Worm (Caenorhabditis elegans) whole organism, L4/young adult: Measurements from ENCODE around the gene F07D3.3.
"Not testable (repeated sequence)": the region's sequence is repeated elsewhere in the genome, so short reads cannot be mapped to it uniquely, and the experiment has no call there.

Source experiments
- W03F9.2 ChIP-seq: fragments of 150-350 bp; optimal IDR thresholded peaks from 2 replicates; lab custom pipeline; 2014; ENCODE audit warnings: missing biosample characterization, missing genetic modification characterization
- dao-5 ChIP-seq: sonication (generic microtip); optimal IDR thresholded peaks from 2 replicates; lab custom pipeline; 2016; ENCODE audit warnings: missing genotype, missing genetic modification characterization, moderate library complexity, missing compliant biosample characterization
- him-1 ChIP-seq: sonication (generic microtip); optimal IDR thresholded peaks from 2 replicates; lab custom pipeline; 2016; ENCODE audit warnings: missing genotype, missing genetic modification reagents, missing genetic modification characterization, missing compliant biosample characterization

Gene F07D3.3

ce11 chrV:9441046-9441445 lies 21.5 kb downstream of the F07D3.3 start:
- no peak for TF ChIP-seq W03F9.2 (tag; lab: Kevin White, UChicago)

ce11 chrV:9440003-9440319 lies 22.5 kb downstream of the F07D3.3 start:
- TF ChIP-seq W03F9.2 (tag; lab: Kevin White, UChicago) (no peak), dao-5 (no peak), him-1 (tag; lab: Kevin White, UChicago) (no peak)

- TF ChIP-seq W03F9.2 (tag; lab: Kevin White, UChicago); him-1 (tag; lab: Kevin White, UChicago); dao-5: not testable (repeated sequence)
Observed at ce11 chrV:9439315-9440002, 23.0 kb downstream of the F07D3.3 start, which contains the start of gene Y54B9A.1. Gene Y54B9A.1, minus strand, starts transcription at chrV:9439549.

ce11 chrV:9427075-9427474 lies 35.4 kb downstream of the F07D3.3 start, which contains the start of gene F36D4.6:
Gene F36D4.6, minus strand, starts transcription at chrV:9427175.
- TF ChIP-seq him-1 (tag; lab: Kevin White, UChicago) (no peak), W03F9.2 (tag; lab: Kevin White, UChicago) (no peak), dao-5 (no peak)

ce11 chrV:9425593-9425992 lies 36.9 kb downstream of the F07D3.3 start, which contains the start of gene F36D4.5:
Gene F36D4.5, minus strand, starts transcription at chrV:9425817.
- TF ChIP-seq dao-5 (no peak), W03F9.2 (tag; lab: Kevin White, UChicago) (peak; percentile 35)

- no peak for TF ChIP-seq him-1 (tag; lab: Kevin White, UChicago)
- no peak for TF ChIP-seq dao-5
- TF ChIP-seq W03F9.2 (tag; lab: Kevin White, UChicago): no peak
Observed at ce11 chrV:9424514-9424913, 38.0 kb downstream of the F07D3.3 start.

- TF ChIP-seq dao-5 (no peak), W03F9.2 (tag; lab: Kevin White, UChicago) (no peak), him-1 (tag; lab: Kevin White, UChicago) (no peak)
Observed at ce11 chrV:9423539-9423938, 39.0 kb downstream of the F07D3.3 start.

- TF ChIP-seq him-1 (tag; lab: Kevin White, UChicago): no peak
- TF ChIP-seq W03F9.2 (tag; lab: Kevin White, UChicago): no peak
- TF ChIP-seq dao-5: no peak
Observed at ce11 chrV:9422745-9423144, 39.8 kb downstream of the F07D3.3 start.

ce11 chrV:9416624-9417023 lies 45.9 kb downstream of the F07D3.3 start, which contains the start of gene F36D4.1:
Gene F36D4.1, plus strand, starts transcription at chrV:9416924.
- TF ChIP-seq dao-5 (no peak), W03F9.2 (tag; lab: Kevin White, UChicago) (no peak), him-1 (tag; lab: Kevin White, UChicago) (no peak)

ce11 chrV:9414516-9414915 lies 48.0 kb downstream of the F07D3.3 start, which contains the start of gene F36D4.4:
Gene F36D4.4, minus strand, starts transcription at chrV:9414616.
- TF ChIP-seq him-1 (tag; lab: Kevin White, UChicago) (no peak), W03F9.2 (tag; lab: Kevin White, UChicago) (no peak), dao-5 (no peak)
